Worm (Caenorhabditis elegans) whole organism, mixed stage, embryonic: ENCODE results near the gene C44C11.6.

ENCODE experiments used
- blmp-1 ChIP-seq: fragments of 150-350 bp; optimal IDR thresholded peaks from 2 replicates; lab custom pipeline; 2014; ENCODE audit warnings: missing biosample characterization, missing genetic modification characterization
- ces-1 ChIP-seq: fragments of 150-350 bp; optimal IDR thresholded peaks from 2 replicates; lab custom pipeline; 2014; ENCODE audit warnings: missing biosample characterization, missing genetic modification reagents, missing genetic modification characterization
- cnd-1 ChIP-seq: fragments of 200-800 bp; sonication (Bioruptor generic); optimal IDR thresholded peaks from 2 replicates; lab custom pipeline; 2018; ENCODE audit warnings: mild to moderate bottlenecking, missing genetic modification characterization, missing compliant biosample characterization
- elt-3 ChIP-seq: fragments of 150-350 bp; optimal IDR thresholded peaks from 2 replicates; lab custom pipeline; 2014; ENCODE audit warnings: missing biosample characterization, missing genetic modification characterization
- lsy-2 ChIP-seq: fragments of 150-350 bp; optimal IDR thresholded peaks from 2 replicates; lab custom pipeline; 2014; ENCODE audit warnings: missing biosample characterization, missing genetic modification characterization
- nhr-28 ChIP-seq: fragments of 150-350 bp; optimal IDR thresholded peaks from 2 replicates; lab custom pipeline; 2014; ENCODE audit warnings: missing biosample characterization, missing genetic modification characterization
- nhr-76 ChIP-seq: sonication (generic microtip); optimal IDR thresholded peaks from 2 replicates; lab custom pipeline; 2017; ENCODE audit warnings: missing biosample characterization, missing genetic modification characterization
- snpc-4 ChIP-seq: fragments of 150-350 bp; optimal IDR thresholded peaks from 2 replicates; lab custom pipeline; 2014; ENCODE audit warnings: missing biosample characterization, missing genetic modification characterization
- ztf-11 ChIP-seq: fragments of 150-350 bp; optimal IDR thresholded peaks from 2 replicates; lab custom pipeline; 2014; ENCODE audit warnings: missing biosample characterization, missing genetic modification characterization

DNA sequence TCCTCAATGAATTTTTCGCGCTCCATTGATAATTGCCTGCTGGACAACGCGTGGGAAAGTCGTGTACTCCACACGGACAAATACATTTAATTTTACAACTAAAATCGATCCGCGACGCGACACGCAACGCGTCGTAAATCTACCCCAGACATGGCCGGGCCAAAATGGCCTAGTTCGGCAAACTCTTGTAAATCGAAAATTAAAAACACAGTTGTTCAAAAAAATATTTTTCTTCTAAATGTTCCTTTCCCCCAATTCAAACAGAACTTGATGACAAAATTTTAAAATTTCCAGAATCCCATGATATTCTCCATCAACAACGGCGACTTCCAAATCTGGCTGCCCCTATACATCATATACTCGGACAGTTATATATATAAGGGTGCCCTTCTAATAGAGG lies 15.6 kb upstream of the C44C11.6 start, which contains the start of gene sre-55:
- no peak for TF ChIP-seq ces-1 (GFP tag; lab: Kevin White, UChicago)
- no peak for TF ChIP-seq blmp-1 (tag; lab: Kevin White, UChicago)
- TF ChIP-seq cnd-1 (tag; lab: Kevin White, UChicago) = no peak
- no peak for TF ChIP-seq lsy-2 (tag; lab: Kevin White, UChicago)
- TF ChIP-seq nhr-28 (tag; lab: Kevin White, UChicago) = no peak
- no peak for TF ChIP-seq elt-3
- TF ChIP-seq ztf-11 = no peak
- no peak for TF ChIP-seq snpc-4
- TF ChIP-seq nhr-76 (tag; lab: Kevin White, UChicago) = no peak
